Worm (Caenorhabditis elegans): ENCODE measurements around the gene sra-31.

sra-31 gene

DNA sequence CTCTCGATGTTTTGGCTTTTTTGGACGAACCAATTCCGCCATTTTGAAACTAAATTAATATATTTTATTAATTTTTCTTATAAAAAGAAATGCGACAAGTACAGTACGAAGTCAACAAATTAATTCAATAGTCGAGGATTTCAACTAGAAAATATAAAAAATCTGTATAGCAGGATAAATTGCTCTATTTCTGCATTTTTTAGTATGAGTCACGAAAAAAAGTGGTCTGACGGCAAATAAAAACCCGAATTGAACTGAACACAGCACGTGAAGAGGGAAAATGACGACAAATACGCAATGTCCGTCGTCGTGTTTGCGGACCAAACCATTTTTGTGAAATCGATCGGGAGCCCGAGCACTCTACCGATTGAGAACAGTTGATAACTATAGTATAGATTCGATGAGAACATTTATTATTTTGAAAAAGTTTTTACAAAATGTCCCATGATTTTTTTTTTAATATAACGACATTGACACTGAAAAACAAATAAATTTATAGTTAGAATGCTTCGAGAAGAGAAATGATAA lies 31.1 kb upstream of the sra-31 start, which contains the start of gene epg-5:
TSS of gene epg-5 (minus strand) at position 51 of the 528 bp plus-strand sequence.
- TF ChIP-seq ama-1 (optimal IDR thresholded peaks at IDR 0.05) (no peak), elt-3 (tag; optimal IDR thresholded peaks at IDR 0.05) (no peak), nhr-76 (tag; optimal IDR thresholded peaks at IDR 0.05) (no peak), egl-27 (tag; optimal IDR thresholded peaks at IDR 0.05) (no peak), ztf-4 (tag; optimal IDR thresholded peaks at IDR 0.05) (no peak), elt-2 (tag; optimal IDR thresholded peaks at IDR 0.05) (peak; percentile 62), fos-1 (tag; optimal IDR thresholded peaks at IDR 0.05) (no peak), nhr-28 (tag; optimal IDR thresholded peaks at IDR 0.05) (no peak), nfya-1 (tag; optimal IDR thresholded peaks at IDR 0.05; ENCODE audit: insufficient read depth) (peak; percentile 48), R02D3.7 (tag; optimal IDR thresholded peaks at IDR 0.05) (no peak), pha-4 (tag; optimal IDR thresholded peaks at IDR 0.05) (peak; percentile 68), mml-1 (tag; optimal IDR thresholded peaks at IDR 0.05) (no peak), egl-5 (tag; optimal IDR thresholded peaks at IDR 0.05) (peak; percentile 41), snpc-4 (tag; optimal IDR thresholded peaks at IDR 0.05) (no peak), pqm-1 (tag; optimal IDR thresholded peaks at IDR 0.05) (peak; percentile 47), ceh-9 (tag; optimal IDR thresholded peaks at IDR 0.05) (no peak), hmg-11 (tag; optimal IDR thresholded peaks at IDR 0.05) (peak; percentile 20), eor-1 (tag; optimal IDR thresholded peaks at IDR 0.05) (no peak), zag-1 (tag; optimal IDR thresholded peaks at IDR 0.05) (no peak), ceh-16 (tag; optimal IDR thresholded peaks at IDR 0.05) (no peak)

- TF ChIP-seq snpc-4 (tag; optimal IDR thresholded peaks at IDR 0.05), result no peak
- TF ChIP-seq fkh-2 (tag; optimal IDR thresholded peaks at IDR 0.05), result no peak
- TF ChIP-seq fkh-10 (GFP tag; optimal IDR thresholded peaks at IDR 0.05), result no peak
Measured at ce11 chrII:6608626-6609025, 30.3 kb upstream of the sra-31 start.

DNA sequence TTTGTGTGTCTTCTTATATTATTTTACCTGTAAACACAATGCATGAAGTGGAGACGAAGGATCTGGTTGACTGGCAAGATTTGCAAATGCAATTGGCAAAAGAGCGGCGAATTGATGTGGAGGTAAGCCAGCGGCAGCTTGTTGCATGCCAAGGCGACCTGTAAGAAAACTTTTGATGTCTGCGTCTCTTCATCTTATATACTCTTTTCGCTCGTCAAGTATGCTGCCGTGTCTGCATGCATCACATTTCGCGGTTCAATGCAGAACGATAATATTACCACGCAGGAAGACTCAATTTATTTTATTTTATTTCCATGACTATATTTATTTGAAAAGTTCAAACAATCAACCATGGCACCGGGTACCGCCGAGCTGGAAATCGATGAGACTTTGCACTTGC lies 22.7 kb upstream of the sra-31 start, which contains the start of gene vps-33.2:
TSS of gene vps-33.2 (plus strand) at position 244 of the 400 bp plus-strand sequence.
- TF ChIP-seq lin-39 (tag; optimal IDR thresholded peaks at IDR 0.05) (peak; percentile 24), nhr-237 (tag; optimal IDR thresholded peaks at IDR 0.05) (no peak), ceh-82 (tag; optimal IDR thresholded peaks at IDR 0.05) (no peak), nhr-28 (tag; optimal IDR thresholded peaks at IDR 0.05) (no peak), nhr-67 (tag; optimal IDR thresholded peaks at IDR 0.05) (no peak), ZK546.5 (tag; optimal IDR thresholded peaks at IDR 0.05) (no peak), nfya-1 (tag; optimal IDR thresholded peaks at IDR 0.05; ENCODE audit: insufficient read depth) (peak; percentile 54), mdl-1 (tag; optimal IDR thresholded peaks at IDR 0.05) (no peak), nhr-12 (tag; optimal IDR thresholded peaks at IDR 0.05) (no peak), ztf-4 (tag; optimal IDR thresholded peaks at IDR 0.05) (no peak), pha-4 (tag; optimal IDR thresholded peaks at IDR 0.05) (no peak), elt-3 (tag; optimal IDR thresholded peaks at IDR 0.05) (no peak), nhr-11 (tag; optimal IDR thresholded peaks at IDR 0.05) (no peak), unc-39 (tag; optimal IDR thresholded peaks at IDR 0.05) (no peak), mml-1 (tag; optimal IDR thresholded peaks at IDR 0.05) (no peak), ceh-9 (tag; optimal IDR thresholded peaks at IDR 0.05) (no peak), fkh-10 (GFP tag; optimal IDR thresholded peaks at IDR 0.05) (no peak), ztf-11 (tag; optimal IDR thresholded peaks at IDR 0.05) (no peak), daf-12 (tag; optimal IDR thresholded peaks at IDR 0.05) (no peak), egl-27 (tag; optimal IDR thresholded peaks at IDR 0.05) (no peak), ceh-28 (tag; optimal IDR thresholded peaks at IDR 0.05) (no peak), eor-1 (tag; optimal IDR thresholded peaks at IDR 0.05) (no peak), fkh-2 (tag; optimal IDR thresholded peaks at IDR 0.05) (no peak), jun-1 (tag; optimal IDR thresholded peaks at IDR 0.05) (no peak), sea-2 (GFP tag; optimal IDR thresholded peaks at IDR 0.05) (no peak), zag-1 (tag; optimal IDR thresholded peaks at IDR 0.05) (no peak), nhr-25 (tag; optimal IDR thresholded peaks at IDR 0.05) (peak; percentile 3), elt-1 (tag; optimal IDR thresholded peaks at IDR 0.05) (no peak), elt-2 (tag; optimal IDR thresholded peaks at IDR 0.05) (peak; percentile 19), lsy-12 (tag; optimal IDR thresholded peaks at IDR 0.05) (peak; percentile 33), egl-5 (tag; optimal IDR thresholded peaks at IDR 0.05) (no peak), lin-15B (tag; optimal IDR thresholded peaks at IDR 0.05) (no peak), nhr-23 (tag; optimal IDR thresholded peaks at IDR 0.05) (peak; percentile 9), nhr-77 (tag; optimal IDR thresholded peaks at IDR 0.05) (no peak), hmg-11 (tag; optimal IDR thresholded peaks at IDR 0.05) (peak; percentile 80)
